Fruit fly (Drosophila melanogaster) whole organism, embryonic: ENCODE data around the gene Ir92a.

Experiments used
- Atf3 ChIP-seq: fragments of 200-800 bp; sonication (Bioruptor generic); optimal IDR thresholded peaks from 3 replicates; lab custom pipeline; 2016; ENCODE audit warnings: missing biosample characterization, missing genetic modification characterization
- Awh ChIP-seq: fragments of 200-800 bp; sonication (Bioruptor generic); IDR thresholded peaks from 2 replicates; pipeline ENCODE4, ENCODE4 v1.3.6; 2022; ENCODE audit warnings: missing biosample characterization, missing genetic modification characterization
- BEAF-32 ChIP-seq: fragments of 200-800 bp; sonication (Bioruptor generic); optimal IDR thresholded peaks from 3 replicates; lab custom pipeline; 2017; ENCODE audit warnings: missing biosample characterization, missing genetic modification characterization, mild to moderate bottlenecking, moderate library complexity, missing genetic modification reagents
- CG10366 ChIP-seq: fragments of 200-800 bp; sonication (Bioruptor generic); IDR thresholded peaks from 2 replicates; pipeline ENCODE4 v1.3.6; 2022; ENCODE audit warnings: missing biosample characterization, missing genetic modification characterization
- CG10959 ChIP-seq: fragments of 200-800 bp; sonication (Bioruptor generic); IDR thresholded peaks from 2 replicates; pipeline ENCODE4 v1.3.6; 2022; ENCODE audit warnings: missing biosample characterization, missing genetic modification characterization
- CG11085 ChIP-seq: fragments of 200-800 bp; sonication (Bioruptor generic); IDR thresholded peaks from 2 replicates; pipeline ENCODE4 v1.3.6; 2022; ENCODE audit warnings: missing biosample characterization, missing genetic modification characterization
- CG13287 ChIP-seq: fragments of 200-800 bp; sonication (Bioruptor generic); IDR thresholded peaks from 2 replicates; pipeline ENCODE4 v1.3.6; 2022; ENCODE audit warnings: missing biosample characterization, missing genetic modification characterization; ENCODE audit not compliant: partially characterized antibody
- CG14050 ChIP-seq: fragments of 200-800 bp; sonication (Bioruptor generic); IDR thresholded peaks from 3 replicates; pipeline ENCODE4 v1.3.6; 2022; ENCODE audit warnings: missing biosample characterization, missing genetic modification characterization
- CG15011 ChIP-seq: fragments of 200-800 bp; sonication (Bioruptor generic); optimal IDR thresholded peaks from 3 replicates; lab custom pipeline; 2018; ENCODE audit warnings: missing biosample characterization, mild to moderate bottlenecking, missing genetic modification characterization
- CG17328 ChIP-seq: fragments of 200-800 bp; sonication (Bioruptor generic); IDR thresholded peaks from 2 replicates; pipeline ENCODE4 v1.3.6; 2022; ENCODE audit warnings: missing biosample characterization, missing genetic modification characterization
- CG17912 ChIP-seq: fragments of 200-800 bp; sonication (Bioruptor generic); optimal IDR thresholded peaks from 2 replicates; lab custom pipeline; 2018; ENCODE audit warnings: missing biosample characterization, mild to moderate bottlenecking, missing genetic modification characterization
- CG31224 ChIP-seq: fragments of 200-800 bp; sonication (Bioruptor generic); IDR thresholded peaks from 2 replicates; pipeline ENCODE4 v1.3.6; 2022; ENCODE audit warnings: missing biosample characterization, missing genetic modification characterization
- CG31441 ChIP-seq: fragments of 200-800 bp; sonication (Bioruptor generic); IDR thresholded peaks from 2 replicates; pipeline ENCODE4 v1.3.6; 2022; ENCODE audit warnings: missing biosample characterization, missing genetic modification characterization
- CG3281 ChIP-seq: fragments of 200-800 bp; sonication (Bioruptor generic); optimal IDR thresholded peaks from 3 replicates; lab custom pipeline; 2017; ENCODE audit warnings: missing biosample characterization, mild to moderate bottlenecking, missing genetic modification characterization
- CG33557 ChIP-seq: fragments of 200-800 bp; sonication (Bioruptor generic); optimal IDR thresholded peaks from 2 replicates; lab custom pipeline; 2019; ENCODE audit warnings: missing biosample characterization, mild to moderate bottlenecking, missing genetic modification characterization, moderate library complexity
- CG7271 ChIP-seq: fragments of 200-800 bp; sonication (Bioruptor generic); optimal IDR thresholded peaks from 2 replicates; lab custom pipeline; 2018; ENCODE audit warnings: missing biosample characterization, mild to moderate bottlenecking, missing genetic modification characterization, moderate library complexity
- CG8388 ChIP-seq: fragments of 200-800 bp; sonication (Bioruptor generic); optimal IDR thresholded peaks from 2 replicates; lab custom pipeline; 2019; ENCODE audit warnings: missing biosample characterization, mild to moderate bottlenecking, missing genetic modification characterization, moderate library complexity
- CG8478 ChIP-seq: fragments of >200 bp; optimal IDR thresholded peaks from 2 replicates; lab custom pipeline; 2018
- CG9215 ChIP-seq: fragments of 200-800 bp; sonication (Bioruptor generic); IDR thresholded peaks from 2 replicates; pipeline ENCODE4 v1.3.6; 2022; ENCODE audit warnings: missing biosample characterization, missing genetic modification characterization
- CG9609 ChIP-seq: fragments of 200-800 bp; sonication (Bioruptor generic); optimal IDR thresholded peaks from 3 replicates; lab custom pipeline; 2016; ENCODE audit warnings: missing biosample characterization, missing genetic modification characterization
- Dfd ChIP-seq, 2 experiments: fragments of >200 bp; optimal IDR thresholded peaks; 2 replicates each; lab custom pipeline; 2017; ENCODE audit warnings: missing biosample characterization in 2 of 2, missing genetic modification characterization in 2 of 2
- Dip3 ChIP-seq: fragments of 200-800 bp; sonication (Bioruptor generic); optimal IDR thresholded peaks from 3 replicates; lab custom pipeline; 2016; ENCODE audit warnings: missing biosample characterization, missing genetic modification characterization
- Fer1 ChIP-seq: fragments of 200-800 bp; sonication (Bioruptor generic); optimal IDR thresholded peaks from 2 replicates; lab custom pipeline; 2017; ENCODE audit warnings: missing biosample characterization, mild to moderate bottlenecking, missing genetic modification characterization
- H15 ChIP-seq: fragments of 200-800 bp; sonication (Bioruptor generic); IDR thresholded peaks from 3 replicates; pipeline ENCODE4 v1.3.6; 2022; ENCODE audit warnings: missing biosample characterization, missing genetic modification characterization
- Hand ChIP-seq: fragments of 200-800 bp; sonication (Bioruptor generic); optimal IDR thresholded peaks from 2 replicates; lab custom pipeline; 2017; ENCODE audit warnings: mild to moderate bottlenecking, missing biosample characterization, missing genetic modification reagents, missing genetic modification characterization
- HmgD ChIP-seq: fragments of 200-800 bp; sonication (Bioruptor generic); optimal IDR thresholded peaks from 3 replicates; lab custom pipeline; 2016; ENCODE audit warnings: missing biosample characterization, missing genetic modification characterization
- MBD-R2 ChIP-seq: fragments of 200-800 bp; sonication (Bioruptor generic); IDR thresholded peaks from 2 replicates; pipeline ENCODE4 v1.3.6; 2022; ENCODE audit warnings: missing biosample characterization, missing genetic modification characterization
- Oaz ChIP-seq: fragments of 200-800 bp; sonication (Bioruptor generic); IDR thresholded peaks from 2 replicates; pipeline ENCODE4 v1.3.6; 2022; ENCODE audit warnings: missing biosample characterization, missing genetic modification characterization
- Oli ChIP-seq: fragments of 200-800 bp; sonication (Bioruptor generic); optimal IDR thresholded peaks from 2 replicates; lab custom pipeline; 2018; ENCODE audit warnings: missing biosample characterization, mild to moderate bottlenecking, missing genetic modification characterization, moderate library complexity
- Scr ChIP-seq: fragments of 200-800 bp; sonication (Bioruptor generic); IDR thresholded peaks from 2 replicates; pipeline ENCODE4 v1.3.6; 2022; ENCODE audit warnings: missing biosample characterization, missing genetic modification characterization; ENCODE audit not compliant: partially characterized antibody
- Sox102F ChIP-seq: fragments of 200-800 bp; sonication (Bioruptor generic); optimal IDR thresholded peaks from 2 replicates; lab custom pipeline; 2018; ENCODE audit warnings: missing biosample characterization, mild to moderate bottlenecking, missing genetic modification characterization, moderate library complexity
- Xrp1 ChIP-seq: fragments of 200-800 bp; sonication (Bioruptor generic); IDR thresholded peaks from 2 replicates; pipeline ENCODE4 v1.3.6; 2022; ENCODE audit warnings: missing biosample characterization, missing genetic modification characterization
- bsh ChIP-seq, 2 experiments: fragments of 200-800 bp; sonication (Bioruptor generic); optimal IDR thresholded peaks; 2 replicates each; lab custom pipeline; 2017 to 2018; ENCODE audit warnings: mild to moderate bottlenecking in 2 of 2, missing biosample characterization in 2 of 2, missing genetic modification characterization in 2 of 2, moderate library complexity in 1 of 2
- chinmo ChIP-seq: fragments of 200-800 bp; sonication (Bioruptor generic); IDR thresholded peaks from 4 replicates; pipeline ENCODE4 v1.3.6; 2022; ENCODE audit warnings: missing biosample characterization, missing genetic modification characterization; ENCODE audit not compliant: partially characterized antibody
- dysf ChIP-seq: fragments of 200-800 bp; sonication (Bioruptor generic); IDR thresholded peaks from 3 replicates; pipeline ENCODE4 v1.3.6; 2022; ENCODE audit warnings: missing biosample characterization, missing genetic modification characterization
- grn ChIP-seq: fragments of 200-800 bp; sonication (Bioruptor generic); optimal IDR thresholded peaks from 3 replicates; lab custom pipeline; 2017; ENCODE audit warnings: missing biosample characterization, missing genetic modification characterization
- gro ChIP-seq: fragments of 200-800 bp; sonication (Bioruptor generic); optimal IDR thresholded peaks from 2 replicates; lab custom pipeline; 2016; ENCODE audit warnings: missing biosample characterization, missing genetic modification characterization
- h ChIP-seq: fragments of >200 bp; optimal IDR thresholded peaks from 2 replicates; lab custom pipeline; 2017
- inv ChIP-seq: fragments of 200-800 bp; sonication (Bioruptor generic); IDR thresholded peaks from 2 replicates; pipeline ENCODE4 v1.3.6; 2022; ENCODE audit warnings: missing biosample characterization, missing genetic modification characterization; ENCODE audit not compliant: partially characterized antibody
- jing ChIP-seq: fragments of 200-800 bp; sonication (Bioruptor generic); optimal IDR thresholded peaks from 2 replicates; lab custom pipeline; 2018; ENCODE audit warnings: missing biosample characterization, mild to moderate bottlenecking, missing genetic modification characterization
- kah ChIP-seq: fragments of 200-800 bp; sonication (Bioruptor generic); optimal IDR thresholded peaks from 2 replicates; lab custom pipeline; 2018; ENCODE audit warnings: missing biosample characterization, mild to moderate bottlenecking, missing genetic modification characterization
- nom ChIP-seq: fragments of 200-800 bp; sonication (Bioruptor generic); optimal IDR thresholded peaks from 2 replicates; lab custom pipeline; 2017; ENCODE audit warnings: missing biosample characterization, missing genetic modification characterization, mild to moderate bottlenecking, moderate library complexity, missing genetic modification reagents
- pnt ChIP-seq: fragments of 200-800 bp; sonication (Bioruptor generic); optimal IDR thresholded peaks from 3 replicates; lab custom pipeline; 2016; ENCODE audit warnings: missing biosample characterization, missing genetic modification characterization
- sc ChIP-seq, 3 experiments: fragments of >200 bp in 2 of 3; fragments of 200-800 bp in 1 of 3; sonication (Bioruptor generic) in 1 of 3; optimal IDR thresholded peaks; 2 replicates in 2 of 3; 3 replicates in 1 of 3; lab custom pipeline; 2017; ENCODE audit warnings: mild to moderate bottlenecking in 1 of 3, missing biosample characterization in 1 of 3, missing genetic modification characterization in 1 of 3, missing genetic modification reagents in 1 of 3
- stwl ChIP-seq: fragments of 200-800 bp; sonication (Bioruptor generic); optimal IDR thresholded peaks from 3 replicates; lab custom pipeline; 2018; ENCODE audit warnings: missing biosample characterization, mild to moderate bottlenecking, missing genetic modification characterization, moderate library complexity
- tgo ChIP-seq: fragments of 200-800 bp; sonication (Bioruptor generic); IDR thresholded peaks from 3 replicates; pipeline ENCODE4 v1.3.6; 2022; ENCODE audit warnings: missing biosample characterization, missing genetic modification characterization
- tio ChIP-seq: fragments of 200-800 bp; sonication (Bioruptor generic); optimal IDR thresholded peaks from 2 replicates; lab custom pipeline; 2017; ENCODE audit warnings: missing biosample characterization, missing genetic modification characterization, inconsistent platforms
- toy ChIP-seq: fragments of 200-800 bp; sonication (Bioruptor generic); IDR thresholded peaks from 2 replicates; pipeline ENCODE4 v1.3.6; 2022; ENCODE audit warnings: missing biosample characterization, missing genetic modification characterization
- z ChIP-seq: fragments of 200-800 bp; sonication (Bioruptor generic); IDR thresholded peaks from 3 replicates; pipeline ENCODE4 v1.3.6; 2022; ENCODE audit warnings: missing biosample characterization, missing genetic modification characterization

Gene Ir92a

DNA sequence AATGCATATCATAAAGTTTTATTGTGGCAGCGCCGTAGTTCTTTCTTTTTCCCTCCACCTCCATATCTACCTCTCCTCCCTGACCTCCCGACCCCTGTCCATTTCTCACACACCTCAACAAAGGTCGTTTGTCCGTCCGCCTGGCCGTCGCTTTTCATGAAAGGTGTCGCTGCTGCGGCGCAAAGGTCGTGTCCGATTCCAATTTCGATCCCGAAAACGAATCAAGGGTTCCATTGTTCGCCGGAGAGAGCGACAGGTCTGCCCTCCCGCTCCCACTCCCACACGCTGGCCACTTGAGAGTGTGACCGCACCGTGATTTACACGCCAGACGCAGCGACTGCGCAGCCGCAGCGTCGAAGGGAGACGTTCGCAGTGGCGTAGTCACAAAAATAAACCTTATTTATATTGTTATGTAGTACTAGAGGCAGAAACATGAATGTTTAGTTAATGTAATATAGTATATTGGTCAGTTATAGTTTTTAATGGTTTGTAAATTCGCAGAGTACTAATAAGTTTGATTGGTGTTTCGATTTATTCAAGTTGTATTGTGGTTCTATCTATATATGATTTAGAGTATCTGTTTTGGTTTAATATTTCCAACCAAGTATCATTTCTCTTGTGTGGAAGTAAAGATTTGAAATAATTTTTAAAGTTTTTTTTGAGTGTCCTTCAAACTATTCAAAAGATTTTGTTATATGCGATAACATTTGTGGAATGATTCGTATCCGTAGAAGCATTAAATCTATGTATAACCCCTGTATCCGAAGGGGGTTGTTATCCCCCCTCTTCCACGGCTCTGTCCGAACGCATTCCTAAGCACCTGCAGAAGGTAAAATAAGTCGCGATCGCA is 46.5 kb upstream of the Ir92a start (continued):
- TF ChIP-seq CG9609 (no peak), CG11085 (no peak), chinmo (0 out of 4 replicates have a peak, but pooled peaks have one; percentile 33), toy (GFP tag; lab: Robert Waterston, UW) (no peak), CG33557 (GFP tag; lab: Kevin White, UChicago) (peak; percentile 75), z (GFP tag; lab: Robert Waterston, UW) (no peak), tio (GFP tag; lab: Kevin White, UChicago) (peak; percentile 75), kah (GFP tag; lab: Kevin White, UChicago) (no peak), dysf (GFP tag; lab: Robert Waterston, UW) (0 out of 3 replicates have a peak, but pooled peaks have one; percentile 14), grn (GFP tag; lab: Kevin White, UChicago) (no peak), Xrp1 (GFP tag; lab: Robert Waterston, UW) (peak; percentile 58), CG13287 (GFP tag; lab: Robert Waterston, UW) (no peak), tgo (GFP tag; lab: Robert Waterston, UW) (peak; percentile 26; the same call in 1 of the 3 replicates), Awh (GFP tag; lab: Robert Waterston, UW) (peak; percentile 53; the same call in 1 of the 2 replicates), HmgD (GFP tag; lab: Kevin White, UChicago) (no peak), CG17328 (GFP tag; lab: Robert Waterston, UW) (no peak), stwl (no peak), bsh (GFP tag; optimal IDR thresholded peaks at IDR 0.05; lab: Kevin White, UChicago) (peak; percentile 64 to 66), H15 (GFP tag; lab: Robert Waterston, UW) (0 out of 3 replicates have a peak, but pooled peaks have one; percentile 5), Oli (tag; lab: Kevin White, UChicago) (peak; percentile 75), CG7271 (tag; lab: Kevin White, UChicago) (peak; percentile 43), CG31224 (GFP tag; lab: Robert Waterston, UW) (0 out of 2 replicates have a peak, but pooled peaks have one; percentile 6), Dip3 (no peak), CG9215 (GFP tag; lab: Robert Waterston, UW) (no peak), jing (GFP tag; lab: Kevin White, UChicago) (peak; percentile 14), h (lab: Kevin White, UChicago) (no peak), inv (GFP tag; lab: Robert Waterston, UW) (0 out of 2 replicates have a peak, but pooled peaks have one; percentile 12), Oaz (no peak), CG8388 (GFP tag; lab: Kevin White, UChicago) (peak; percentile 56), CG10959 (peak; percentile 38; the same call in 1 of the 2 replicates), BEAF-32 (GFP tag; lab: Kevin White, UChicago) (no peak), Dfd (GFP tag; optimal IDR thresholded peaks at IDR 0.05; lab: Kevin White, UChicago) (no peak), sc (optimal IDR thresholded peaks at IDR 0.05; lab: Kevin White, UChicago) (no peak), sc (GFP tag; optimal IDR thresholded peaks at IDR 0.05; lab: Kevin White, UChicago) (no peak), CG15011 (GFP tag; lab: Kevin White, UChicago) (no peak), gro (no peak), pnt (GFP tag; lab: Kevin White, UChicago) (peak; percentile 59), MBD-R2 (no peak), Hand (GFP tag; lab: Kevin White, UChicago) (no peak), CG14050 (GFP tag; lab: Robert Waterston, UW) (no peak), CG31441 (GFP tag; lab: Robert Waterston, UW) (no peak), Scr (no peak), CG17912 (GFP tag; lab: Kevin White, UChicago) (no peak), Fer1 (GFP tag; lab: Kevin White, UChicago) (no peak), Atf3 (peak; percentile 51), CG3281 (GFP tag; lab: Kevin White, UChicago) (no peak), CG10366 (GFP tag; lab: Robert Waterston, UW) (peak; percentile 34), CG8478 (lab: Kevin White, UChicago) (no peak), nom (GFP tag; lab: Kevin White, UChicago) (peak; percentile 9), Sox102F (GFP tag; lab: Kevin White, UChicago) (no peak)
